Fruit fly (Drosophila melanogaster): ENCODE data around the gene CG6763.

The CG6763 gene

dm6 chr3R:23332535-23333333 is 48.9 kb downstream of the CG6763 start (continued):
- no peak for TF ChIP-seq CG34376 (GFP tag; optimal IDR thresholded peaks at IDR 0.05)
- no peak for TF ChIP-seq Nf-YA (GFP tag; IDR thresholded peaks at IDR 0.05)
- peak; percentile 21 for TF ChIP-seq scrt (GFP tag; optimal IDR thresholded peaks at IDR 0.05)
- TF ChIP-seq her (GFP tag; optimal IDR thresholded peaks at IDR 0.05), result no peak
- TF ChIP-seq grn (GFP tag; optimal IDR thresholded peaks at IDR 0.05), result no peak
- TF ChIP-seq pum (GFP tag; optimal IDR thresholded peaks at IDR 0.05), result peak; percentile 19
- peak; percentile 3 for TF ChIP-seq CG4854 (GFP tag; optimal IDR thresholded peaks at IDR 0.05)
- TF ChIP-seq ap (GFP tag; IDR thresholded peaks at IDR 0.05), result no peak
- no peak for TF ChIP-seq CG4282 (GFP tag; optimal IDR thresholded peaks at IDR 0.05)
- peak; percentile 28 for TF ChIP-seq CG6254 (GFP tag; optimal IDR thresholded peaks at IDR 0.05)
- peak; percentile 53 for TF ChIP-seq lilli (GFP tag; optimal IDR thresholded peaks at IDR 0.05)
- TF ChIP-seq Lpt (GFP tag; optimal IDR thresholded peaks at IDR 0.05), result no peak
- no peak for TF ChIP-seq Atf3 (GFP tag; optimal IDR thresholded peaks at IDR 0.05)
- no peak for TF ChIP-seq CG10274 (GFP tag; optimal IDR thresholded peaks at IDR 0.05)
- TF ChIP-seq Dfd (GFP tag; optimal IDR thresholded peaks at IDR 0.05), result no peak
- no peak for TF ChIP-seq CG15073 (GFP tag; optimal IDR thresholded peaks at IDR 0.05)
- TF ChIP-seq CG8478 (optimal IDR thresholded peaks at IDR 0.05), result no peak
- no peak for TF ChIP-seq ci (GFP tag; IDR thresholded peaks at IDR 0.05)
- TF ChIP-seq CG10267 (tag; optimal IDR thresholded peaks at IDR 0.05), result peak; percentile 46
- TF ChIP-seq CG7745 (tag; optimal IDR thresholded peaks at IDR 0.05), result no peak
- peak; percentile 28 for TF ChIP-seq ewg (GFP tag; optimal IDR thresholded peaks at IDR 0.05)
- no peak for TF ChIP-seq CG14860 (GFP tag; IDR thresholded peaks at IDR 0.05; ENCODE audit: partially characterized antibody)
- no peak for TF ChIP-seq chm (GFP tag; IDR thresholded peaks at IDR 0.05)
- TF ChIP-seq Sox102F (GFP tag; optimal IDR thresholded peaks at IDR 0.05), result peak; percentile 79
- no peak for TF ChIP-seq exex (tag; optimal IDR thresholded peaks at IDR 0.05)
- peak; percentile 0 for TF ChIP-seq CG13296 (GFP tag; optimal IDR thresholded peaks at IDR 0.05)
- TF ChIP-seq Ravus (GFP tag; IDR thresholded peaks at IDR 0.05), result no peak
- TF ChIP-seq E2f2 (GFP tag; IDR thresholded peaks at IDR 0.05), result no peak
- peak; percentile 43; the same call in 1 of the 2 replicates for TF ChIP-seq CG31224 (GFP tag; IDR thresholded peaks at IDR 0.05)
- no peak for TF ChIP-seq Bgb (GFP tag; IDR thresholded peaks at IDR 0.05; ENCODE audit: partially characterized antibody)
- TF ChIP-seq maf-S (GFP tag; optimal IDR thresholded peaks at IDR 0.05), result no peak
- no peak for TF ChIP-seq CG8765 (GFP tag; IDR thresholded peaks at IDR 0.05)
- TF ChIP-seq NfI (GFP tag; optimal IDR thresholded peaks at IDR 0.05), result no peak
- no peak for TF ChIP-seq CG1647 (GFP tag; optimal IDR thresholded peaks at IDR 0.05)
- peak; percentile 24 for TF ChIP-seq caup (GFP tag; optimal IDR thresholded peaks at IDR 0.05; ENCODE audit: severe bottlenecking)
- no peak for TF ChIP-seq CG6272 (GFP tag; IDR thresholded peaks at IDR 0.05)
- peak; percentile 50 for TF ChIP-seq Xbp1 (GFP tag; optimal IDR thresholded peaks at IDR 0.05)
- no peak for TF ChIP-seq repo (GFP tag; optimal IDR thresholded peaks at IDR 0.05)
- TF ChIP-seq CG7372 (GFP tag; IDR thresholded peaks at IDR 0.05), result no peak
- TF ChIP-seq fru (optimal IDR thresholded peaks at IDR 0.05), result no peak
- no peak for TF ChIP-seq pzg (GFP tag; optimal IDR thresholded peaks at IDR 0.05)
- TF ChIP-seq CG18619 (GFP tag; optimal IDR thresholded peaks at IDR 0.05), result peak; percentile 58
- no peak for TF ChIP-seq Gsc (GFP tag; IDR thresholded peaks at IDR 0.05)
- TF ChIP-seq Max (GFP tag; optimal IDR thresholded peaks at IDR 0.05), result peak; percentile 63
- no peak for TF ChIP-seq ems (GFP tag; optimal IDR thresholded peaks at IDR 0.05)
- peak; percentile 67 for TF ChIP-seq CG4424 (GFP tag; optimal IDR thresholded peaks at IDR 0.05)
- no peak for TF ChIP-seq insv (GFP tag; optimal IDR thresholded peaks at IDR 0.05)
- no peak for TF ChIP-seq TFAM (GFP tag; optimal IDR thresholded peaks at IDR 0.05)
- no peak for TF ChIP-seq dati (GFP tag; IDR thresholded peaks at IDR 0.05)
- no peak for TF ChIP-seq Stat92E (GFP tag; optimal IDR thresholded peaks at IDR 0.05)
- peak; percentile 64 for TF ChIP-seq CG6813 (GFP tag; optimal IDR thresholded peaks at IDR 0.05)

All from whole organism, embryonic.